Worm (Caenorhabditis elegans) whole organism, L4 larva: Measurements from ENCODE around the gene crls-1.

Source experiments
- Y105C5A.15 ChIP-seq: fragments of 200-800 bp; sonication (Bioruptor generic); IDR thresholded peaks from 2 replicates; pipeline ENCODE4 v1.3.6; 2022; ENCODE audit warnings: missing genetic modification characterization, missing compliant biosample characterization
- ama-1 ChIP-seq: fragments of 150-350 bp; optimal IDR thresholded peaks from 2 replicates; lab custom pipeline; 2014; ENCODE audit warnings: inconsistent platforms, mixed read lengths
- ceh-32 ChIP-seq: sonication (generic microtip); optimal IDR thresholded peaks from 2 replicates; lab custom pipeline; 2016; ENCODE audit warnings: mild to moderate bottlenecking, missing genetic modification characterization, missing compliant biosample characterization; ENCODE audit not compliant: poor library complexity
- ceh-82 ChIP-seq: sonication (generic microtip); optimal IDR thresholded peaks from 2 replicates; lab custom pipeline; 2017; ENCODE audit warnings: missing biosample characterization, missing genetic modification characterization
- ces-1 ChIP-seq: fragments of 150-350 bp; sonication (generic microtip); optimal IDR thresholded peaks from 4 replicates; lab custom pipeline; 2014; ENCODE audit warnings: missing biosample characterization, missing genetic modification reagents, missing genetic modification characterization
- hmg-1.1 ChIP-seq: fragments of 200-800 bp; sonication (Bioruptor generic); IDR thresholded peaks from 2 replicates; pipeline ENCODE4 v1.3.6; 2022; ENCODE audit warnings: missing genetic modification reagents, missing genetic modification characterization, missing compliant biosample characterization
- lin-13 ChIP-seq: fragments of 150-350 bp; optimal IDR thresholded peaks from 2 replicates; lab custom pipeline; 2014; ENCODE audit warnings: missing biosample characterization, missing genetic modification reagents, missing genetic modification characterization
- lin-29 ChIP-seq: fragments of 200-800 bp; sonication (Bioruptor generic); IDR thresholded peaks from 2 replicates; pipeline ENCODE4 v1.3.6; 2022; ENCODE audit warnings: missing genetic modification reagents, missing genetic modification characterization, missing compliant biosample characterization
- unc-39 ChIP-seq: sonication (generic microtip); optimal IDR thresholded peaks from 2 replicates; lab custom pipeline; 2017; ENCODE audit warnings: missing biosample characterization, missing genetic modification characterization

ce11 chrIII:943426-943927 lies 33.8 kb upstream of the crls-1 start, which contains the start of gene fbxa-59:
- TF ChIP-seq lin-13 (GFP tag; lab: Kevin White, UChicago) (no peak), lin-29 (no peak), Y105C5A.15 (no peak), ces-1 (GFP tag; lab: Kevin White, UChicago) (no peak), hmg-1.1 (GFP tag; lab: Robert Waterston, UW) (no peak), ceh-32 (tag; lab: Kevin White, UChicago) (no peak), ceh-82 (tag; lab: Kevin White, UChicago) (no peak), unc-39 (tag; lab: Kevin White, UChicago) (no peak), ama-1 (no peak)
